Worm (Caenorhabditis elegans) whole organism, L2 larva: ENCODE data around the gene W06G6.11.

Experiments used
- aly-2 ChIP-seq: fragments of 150-350 bp; optimal IDR thresholded peaks from 2 replicates; lab custom pipeline; 2014; ENCODE audit warnings: missing biosample characterization, missing genetic modification characterization
- ceh-82 ChIP-seq: fragments of 150-350 bp; optimal IDR thresholded peaks from 2 replicates; lab custom pipeline; 2014; ENCODE audit warnings: missing biosample characterization, missing genetic modification characterization
- zag-1 ChIP-seq: fragments of 150-350 bp; optimal IDR thresholded peaks from 2 replicates; lab custom pipeline; 2014; ENCODE audit warnings: missing biosample characterization, missing genetic modification characterization
- ztf-11 ChIP-seq: sonication (generic microtip); optimal IDR thresholded peaks from 2 replicates; lab custom pipeline; 2017; ENCODE audit warnings: missing biosample characterization, missing genetic modification characterization

ce11 chrV:16695499-16695898 is 46.4 kb upstream of the W06G6.11 start:
- TF ChIP-seq aly-2 (tag; lab: Kevin White, UChicago) (no peak), ztf-11 (tag; lab: Kevin White, UChicago) (no peak), ceh-82 (tag; lab: Kevin White, UChicago) (no peak), zag-1 (no peak)
